Fruit fly (Drosophila melanogaster): Measurements from ENCODE around the gene CG13692.

Gene CG13692

dm6 chr2L:412931-413330 lies 8.6 kb upstream of the CG13692 start (continued):
- TF ChIP-seq CG9797 (GFP tag; optimal IDR thresholded peaks at IDR 0.05) (no peak), gt (GFP tag; IDR thresholded peaks at IDR 0.05) (no peak), gem (tag; optimal IDR thresholded peaks at IDR 0.05) (no peak), gce (GFP tag; IDR thresholded peaks at IDR 0.05) (no peak), CG2678 (tag; optimal IDR thresholded peaks at IDR 0.05) (no peak), CG15479 (GFP tag; optimal IDR thresholded peaks at IDR 0.05) (no peak), Awh (GFP tag; IDR thresholded peaks at IDR 0.05) (no peak), usp (GFP tag; optimal IDR thresholded peaks at IDR 0.05) (no peak), Lim3 (GFP tag; IDR thresholded peaks at IDR 0.05) (no peak), kni (GFP tag; optimal IDR thresholded peaks at IDR 0.05) (no peak), lmd (GFP tag; IDR thresholded peaks at IDR 0.05) (peak; percentile 38; the same call in 1 of the 2 replicates), MBD-R2 (GFP tag; IDR thresholded peaks at IDR 0.05) (no peak), CG16813 (GFP tag; IDR thresholded peaks at IDR 0.05; ENCODE audit: partially characterized antibody) (no peak), lov (optimal IDR thresholded peaks at IDR 0.05) (no peak), lov (GFP tag; IDR thresholded peaks at IDR 0.05) (no peak), en (GFP tag; optimal IDR thresholded peaks at IDR 0.05) (no peak), gro (GFP tag; optimal IDR thresholded peaks at IDR 0.05) (no peak), CkIIα-i1 (GFP tag; IDR thresholded peaks at IDR 0.05) (no peak), dan (GFP tag; IDR thresholded peaks at IDR 0.05) (no peak), CG2875 (GFP tag; optimal IDR thresholded peaks at IDR 0.05) (no peak), C15 (GFP tag; IDR thresholded peaks at IDR 0.05) (no peak), CG4404 (GFP tag; IDR thresholded peaks at IDR 0.05) (no peak), corto (GFP tag; optimal IDR thresholded peaks at IDR 0.05) (no peak), CG13296 (GFP tag; optimal IDR thresholded peaks at IDR 0.05) (peak; percentile 54), ATbp (GFP tag; optimal IDR thresholded peaks at IDR 0.05) (no peak), CG4730 (GFP tag; IDR thresholded peaks at IDR 0.05) (no peak), Tbp (GFP tag; optimal IDR thresholded peaks at IDR 0.05) (no peak), CG43689 (GFP tag; IDR thresholded peaks at IDR 0.05) (no peak), psq (GFP tag; optimal IDR thresholded peaks at IDR 0.05) (no peak), CG8281 (tag; optimal IDR thresholded peaks at IDR 0.05) (no peak), Spps (tag; optimal IDR thresholded peaks at IDR 0.05) (no peak), Dref (GFP tag; IDR thresholded peaks at IDR 0.05) (no peak), slou (GFP tag; optimal IDR thresholded peaks at IDR 0.05) (no peak), knrl (GFP tag; IDR thresholded peaks at IDR 0.05; ENCODE audit: partially characterized antibody) (no peak), salm (tag; optimal IDR thresholded peaks at IDR 0.05) (no peak), pb (GFP tag; optimal IDR thresholded peaks at IDR 0.05) (no peak), Deaf1 (tag; optimal IDR thresholded peaks at IDR 0.05) (no peak), CG9817 (tag; optimal IDR thresholded peaks at IDR 0.05) (peak; percentile 20), CG1603 (tag; optimal IDR thresholded peaks at IDR 0.05) (no peak), CG2120 (GFP tag; optimal IDR thresholded peaks at IDR 0.05) (peak; percentile 20), BtbVII (GFP tag; optimal IDR thresholded peaks at IDR 0.05) (no peak), CG12155 (GFP tag; optimal IDR thresholded peaks at IDR 0.05) (peak; percentile 24), Meics (GFP tag; optimal IDR thresholded peaks at IDR 0.05) (peak; percentile 27), tin (GFP tag; optimal IDR thresholded peaks at IDR 0.05) (no peak), ERR (GFP tag; optimal IDR thresholded peaks at IDR 0.05) (no peak), Oli (tag; optimal IDR thresholded peaks at IDR 0.05) (no peak), Rx (GFP tag; IDR thresholded peaks at IDR 0.05) (no peak), NFAT (GFP tag; IDR thresholded peaks at IDR 0.05) (no peak), Dfd (GFP tag; optimal IDR thresholded peaks at IDR 0.05) (no peak), CG7556 (GFP tag; optimal IDR thresholded peaks at IDR 0.05) (no peak), CG13424 (tag; optimal IDR thresholded peaks at IDR 0.05) (peak; percentile 41), CG17359 (tag; optimal IDR thresholded peaks at IDR 0.05) (no peak), Myb (GFP tag; optimal IDR thresholded peaks at IDR 0.05) (no peak)

All from whole organism, embryonic.